Fruit fly (Drosophila melanogaster): ENCODE results near the gene Dnai2.
A peak's percentile ranks its signal among the peaks of the same experiment; 100 is the strongest.

Dnai2 gene

dm6 chr3L:11707978-11708632, 9.0 kb upstream of the Dnai2 start, which contains the start of gene CG11658 (continued):
- peak; percentile 60 for TF ChIP-seq CG15336 (GFP tag; IDR thresholded peaks at IDR 0.05)
- no peak for TF ChIP-seq Met (GFP tag; optimal IDR thresholded peaks at IDR 0.05)
- no peak for TF ChIP-seq Blimp-1 (GFP tag; optimal IDR thresholded peaks at IDR 0.05)
- TF ChIP-seq fd59A (GFP tag; optimal IDR thresholded peaks at IDR 0.05) = no peak
- TF ChIP-seq Eip93F (GFP tag; optimal IDR thresholded peaks at IDR 0.05) = no peak
- no peak for TF ChIP-seq dac (GFP tag; optimal IDR thresholded peaks at IDR 0.05)
- no peak for TF ChIP-seq CG3032 (tag; optimal IDR thresholded peaks at IDR 0.05)
- peak; percentile 11 for TF ChIP-seq dsx (GFP tag; optimal IDR thresholded peaks at IDR 0.05; ENCODE audit: poor library complexity, severe bottlenecking)

- TF ChIP-seq CG8119 (GFP tag; IDR thresholded peaks at IDR 0.05) (no peak), CG6276 (GFP tag; optimal IDR thresholded peaks at IDR 0.05) (no peak), CG10669 (GFP tag; optimal IDR thresholded peaks at IDR 0.05) (no peak), spab (GFP tag; optimal IDR thresholded peaks at IDR 0.05) (no peak), CG6792 (GFP tag; optimal IDR thresholded peaks at IDR 0.05) (no peak), Sox102F (GFP tag; optimal IDR thresholded peaks at IDR 0.05) (no peak), salr (GFP tag; optimal IDR thresholded peaks at IDR 0.05) (no peak), CG6163 (GFP tag; IDR thresholded peaks at IDR 0.05) (no peak), Hr39 (GFP tag; optimal IDR thresholded peaks at IDR 0.05) (no peak), CG11762 (GFP tag; optimal IDR thresholded peaks at IDR 0.05; ENCODE audit: insufficient read depth) (no peak), Eip93F (GFP tag; optimal IDR thresholded peaks at IDR 0.05) (no peak), net (GFP tag; optimal IDR thresholded peaks at IDR 0.05) (no peak), Eip75B (GFP tag; optimal IDR thresholded peaks at IDR 0.05) (no peak), Gug (GFP tag; IDR thresholded peaks at IDR 0.05) (no peak), lz (GFP tag; optimal IDR thresholded peaks at IDR 0.05) (no peak), acj6 (GFP tag; optimal IDR thresholded peaks at IDR 0.05) (no peak)
Measured at dm6 chr3L:11704902-11705546, 6.0 kb upstream of the Dnai2 start.

- TF ChIP-seq CG10669 (GFP tag; optimal IDR thresholded peaks at IDR 0.05) (no peak), cyc (GFP tag; optimal IDR thresholded peaks at IDR 0.05) (no peak), Gug (GFP tag; IDR thresholded peaks at IDR 0.05) (no peak), net (GFP tag; optimal IDR thresholded peaks at IDR 0.05) (no peak), CG6276 (GFP tag; optimal IDR thresholded peaks at IDR 0.05) (no peak), Lpt (GFP tag; optimal IDR thresholded peaks at IDR 0.05) (peak; percentile 30), Hr4 (GFP tag; optimal IDR thresholded peaks at IDR 0.05) (no peak)
Measured at dm6 chr3L:11703579-11703978, 4.5 kb upstream of the Dnai2 start.

- TF ChIP-seq achi (GFP tag; optimal IDR thresholded peaks at IDR 0.05) (no peak), CG16779 (tag; optimal IDR thresholded peaks at IDR 0.05) (no peak), Eip93F (GFP tag; optimal IDR thresholded peaks at IDR 0.05) (no peak), Eip75B (GFP tag; optimal IDR thresholded peaks at IDR 0.05) (no peak), CG1621 (tag; optimal IDR thresholded peaks at IDR 0.05) (no peak), OdsH (GFP tag; optimal IDR thresholded peaks at IDR 0.05) (no peak), spab (GFP tag; optimal IDR thresholded peaks at IDR 0.05) (no peak), CG32006 (GFP tag; optimal IDR thresholded peaks at IDR 0.05) (peak; percentile 60), acj6 (GFP tag; optimal IDR thresholded peaks at IDR 0.05) (no peak), CG6854 (GFP tag; optimal IDR thresholded peaks at IDR 0.05) (no peak), fkh (GFP tag; optimal IDR thresholded peaks at IDR 0.05) (no peak), Sox14 (GFP tag; optimal IDR thresholded peaks at IDR 0.05) (no peak), CG10669 (GFP tag; optimal IDR thresholded peaks at IDR 0.05) (no peak), Sox102F (GFP tag; optimal IDR thresholded peaks at IDR 0.05) (no peak), esn (GFP tag; optimal IDR thresholded peaks at IDR 0.05) (no peak), fd85E (GFP tag; optimal IDR thresholded peaks at IDR 0.05) (no peak), Eip78C (GFP tag) (peak; percentile 79), Ets96B (tag; optimal IDR thresholded peaks at IDR 0.05) (no peak), Blimp-1 (GFP tag; optimal IDR thresholded peaks at IDR 0.05) (no peak), Hr39 (GFP tag; optimal IDR thresholded peaks at IDR 0.05) (no peak), CG8319 (GFP tag; optimal IDR thresholded peaks at IDR 0.05) (no peak), svp (GFP tag) (no peak), vri (GFP tag; optimal IDR thresholded peaks at IDR 0.05) (no peak), ss (GFP tag; optimal IDR thresholded peaks at IDR 0.05) (no peak), eg (GFP tag; IDR thresholded peaks at IDR 0.05) (no peak; the same call in 2 of the 3 replicates), CG8632 (GFP tag; optimal IDR thresholded peaks at IDR 0.05) (no peak), Lpt (GFP tag; optimal IDR thresholded peaks at IDR 0.05) (peak; percentile 28)
Measured at dm6 chr3L:11701649-11702048, 2.6 kb upstream of the Dnai2 start.
